Fruit fly (Drosophila melanogaster) whole organism, embryonic: Measurements from ENCODE around the gene CG14625.

Experiments used
- Abd-B ChIP-seq: fragments of 200-800 bp; sonication (Bioruptor generic); optimal IDR thresholded peaks from 2 replicates; lab custom pipeline; 2018; ENCODE audit warnings: missing biosample characterization, mild to moderate bottlenecking, missing genetic modification characterization, moderate library complexity
- CG10267 ChIP-seq: fragments of 200-800 bp; sonication (Bioruptor generic); optimal IDR thresholded peaks from 2 replicates; lab custom pipeline; 2018; ENCODE audit warnings: missing biosample characterization, mild to moderate bottlenecking, missing genetic modification characterization, moderate library complexity
- CG10366 ChIP-seq: fragments of 200-800 bp; sonication (Bioruptor generic); IDR thresholded peaks from 2 replicates; pipeline ENCODE4 v1.3.6; 2022; ENCODE audit warnings: missing biosample characterization, missing genetic modification characterization
- CG12299 ChIP-seq: fragments of 200-800 bp; sonication (Bioruptor generic); optimal IDR thresholded peaks from 2 replicates; lab custom pipeline; 2018; ENCODE audit warnings: missing biosample characterization, mild to moderate bottlenecking, missing genetic modification characterization
- CG12659 ChIP-seq: fragments of 200-800 bp; sonication (Bioruptor generic); optimal IDR thresholded peaks from 3 replicates; lab custom pipeline; 2017; ENCODE audit warnings: mild to moderate bottlenecking, missing biosample characterization, missing genetic modification reagents, missing genetic modification characterization
- CG14710 ChIP-seq: fragments of 200-800 bp; sonication (Bioruptor generic); optimal IDR thresholded peaks from 3 replicates; lab custom pipeline; 2019; ENCODE audit warnings: missing biosample characterization, mild to moderate bottlenecking, missing genetic modification characterization, moderate library complexity
- CG1529 ChIP-seq: fragments of 200-800 bp; sonication (Bioruptor generic); optimal IDR thresholded peaks from 3 replicates; lab custom pipeline; 2018; ENCODE audit warnings: missing biosample characterization, missing genetic modification characterization
- CG17912 ChIP-seq: fragments of 200-800 bp; sonication (Bioruptor generic); optimal IDR thresholded peaks from 2 replicates; lab custom pipeline; 2018; ENCODE audit warnings: missing biosample characterization, mild to moderate bottlenecking, missing genetic modification characterization
- CG1832 ChIP-seq: fragments of 200-800 bp; sonication (Bioruptor generic); optimal IDR thresholded peaks from 2 replicates; lab custom pipeline; 2017; ENCODE audit warnings: missing biosample characterization, mild to moderate bottlenecking, missing genetic modification characterization, inconsistent platforms
- CG18619 ChIP-seq: fragments of 200-800 bp; sonication (Bioruptor generic); optimal IDR thresholded peaks from 3 replicates; lab custom pipeline; 2017; ENCODE audit warnings: missing biosample characterization, mild to moderate bottlenecking, missing genetic modification characterization
- CG30403 ChIP-seq: fragments of 200-800 bp; sonication (Bioruptor generic); optimal IDR thresholded peaks from 3 replicates; lab custom pipeline; 2016; ENCODE audit warnings: missing biosample characterization, missing genetic modification characterization
- CG42726 ChIP-seq: fragments of 200-800 bp; sonication (Bioruptor generic); IDR thresholded peaks from 2 replicates; pipeline ENCODE4 v1.3.6; 2022; ENCODE audit warnings: missing biosample characterization, missing genetic modification characterization; ENCODE audit not compliant: partially characterized antibody
- CG6272 ChIP-seq: fragments of 200-800 bp; sonication (Bioruptor generic); IDR thresholded peaks from 2 replicates; pipeline ENCODE4 v1.3.6; 2022; ENCODE audit warnings: missing biosample characterization, missing genetic modification characterization
- CG6689 ChIP-seq: fragments of 200-800 bp; sonication (Bioruptor generic); IDR thresholded peaks from 2 replicates; pipeline ENCODE4 v1.3.6; 2022; ENCODE audit warnings: missing biosample characterization, missing genetic modification characterization
- CG6791 ChIP-seq: fragments of 200-800 bp; sonication (Bioruptor generic); IDR thresholded peaks from 3 replicates; pipeline ENCODE4 v1.3.6; 2022; ENCODE audit warnings: missing biosample characterization, missing genetic modification characterization; ENCODE audit not compliant: partially characterized antibody
- CG6854 ChIP-seq: fragments of 200-800 bp; sonication (Bioruptor generic); optimal IDR thresholded peaks from 3 replicates; lab custom pipeline; 2017; ENCODE audit warnings: missing biosample characterization, mild to moderate bottlenecking, missing genetic modification characterization
- CG7963 ChIP-seq: fragments of 200-800 bp; sonication (Bioruptor generic); IDR thresholded peaks from 3 replicates; pipeline ENCODE4 v1.3.6; 2022; ENCODE audit warnings: missing biosample characterization, missing genetic modification characterization; ENCODE audit not compliant: partially characterized antibody
- CG8089 ChIP-seq: fragments of 200-800 bp; sonication (Bioruptor generic); optimal IDR thresholded peaks from 3 replicates; lab custom pipeline; 2016; ENCODE audit warnings: missing biosample characterization, missing genetic modification characterization
- CG9437 ChIP-seq: fragments of 200-800 bp; sonication (Bioruptor generic); optimal IDR thresholded peaks from 2 replicates; lab custom pipeline; 2018; ENCODE audit warnings: missing biosample characterization, mild to moderate bottlenecking, missing genetic modification characterization
- CG9609 ChIP-seq: fragments of 200-800 bp; sonication (Bioruptor generic); optimal IDR thresholded peaks from 3 replicates; lab custom pipeline; 2016; ENCODE audit warnings: missing biosample characterization, missing genetic modification characterization
- ERR ChIP-seq: fragments of 200-800 bp; sonication (Bioruptor generic); optimal IDR thresholded peaks from 2 replicates; lab custom pipeline; 2016; ENCODE audit warnings: missing biosample characterization, missing genetic modification characterization
- H15 ChIP-seq: fragments of 200-800 bp; sonication (Bioruptor generic); IDR thresholded peaks from 3 replicates; pipeline ENCODE4 v1.3.6; 2022; ENCODE audit warnings: missing biosample characterization, missing genetic modification characterization
- Hey ChIP-seq: fragments of 200-800 bp; sonication (Bioruptor generic); optimal IDR thresholded peaks from 3 replicates; lab custom pipeline; 2018; ENCODE audit warnings: missing biosample characterization, mild to moderate bottlenecking, missing genetic modification characterization
- Med ChIP-seq: fragments of 200-800 bp; sonication (Bioruptor generic); peaks from one replicate; lab custom pipeline; 2016; ENCODE audit warnings: missing biosample characterization, missing genetic modification characterization, mild to moderate bottlenecking, inconsistent platforms, moderate library complexity
- Mrtf ChIP-seq: fragments of 200-800 bp; sonication (Bioruptor generic); IDR thresholded peaks from 3 replicates; pipeline ENCODE4 v1.3.6; 2022; ENCODE audit warnings: missing biosample characterization, missing genetic modification characterization
- Optix ChIP-seq: fragments of 200-800 bp; sonication (Bioruptor generic); IDR thresholded peaks from 3 replicates; pipeline ENCODE4 v1.3.6; 2022; ENCODE audit warnings: missing biosample characterization, missing genetic modification characterization
- Poxn ChIP-seq: fragments of 200-800 bp; sonication (Bioruptor generic); IDR thresholded peaks from 2 replicates; pipeline ENCODE4 v1.3.6; 2022; ENCODE audit warnings: missing biosample characterization, missing genetic modification characterization
- Rx ChIP-seq: fragments of 200-800 bp; sonication (Bioruptor generic); IDR thresholded peaks from 2 replicates; pipeline ENCODE4 v1.3.6; 2022; ENCODE audit warnings: missing biosample characterization, missing genetic modification characterization
- Sin3A ChIP-seq: fragments of >200 bp; optimal IDR thresholded peaks from 2 replicates; lab custom pipeline; 2018
- Sox100B ChIP-seq: fragments of 200-800 bp; sonication (Bioruptor generic); optimal IDR thresholded peaks from 3 replicates; lab custom pipeline; 2018; ENCODE audit warnings: missing biosample characterization, mild to moderate bottlenecking, missing genetic modification characterization
- Sox102F ChIP-seq: fragments of 200-800 bp; sonication (Bioruptor generic); optimal IDR thresholded peaks from 2 replicates; lab custom pipeline; 2018; ENCODE audit warnings: missing biosample characterization, mild to moderate bottlenecking, missing genetic modification characterization, moderate library complexity
- Spps ChIP-seq: fragments of 200-800 bp; sonication (Bioruptor generic); optimal IDR thresholded peaks from 2 replicates; lab custom pipeline; 2018; ENCODE audit warnings: missing biosample characterization, mild to moderate bottlenecking, missing genetic modification characterization
- Sry-β ChIP-seq: fragments of 200-800 bp; sonication (Bioruptor generic); optimal IDR thresholded peaks from 2 replicates; lab custom pipeline; 2018; ENCODE audit warnings: missing biosample characterization, mild to moderate bottlenecking, missing genetic modification characterization, moderate library complexity
- Tbp ChIP-seq: fragments of >200 bp; optimal IDR thresholded peaks from 2 replicates; lab custom pipeline; 2018; ENCODE audit warnings: missing biosample characterization, missing genetic modification characterization
- ap ChIP-seq: fragments of 200-800 bp; sonication (Bioruptor generic); IDR thresholded peaks from 2 replicates; pipeline ENCODE4 v1.3.6; 2022; ENCODE audit warnings: missing biosample characterization, missing genetic modification characterization
- bbx ChIP-seq: fragments of 200-800 bp; sonication (Bioruptor generic); IDR thresholded peaks from 2 replicates; pipeline ENCODE4 v1.3.6; 2022; ENCODE audit warnings: missing biosample characterization, missing genetic modification characterization; ENCODE audit not compliant: partially characterized antibody
- bcd ChIP-seq: fragments of 200-800 bp; sonication (Bioruptor generic); optimal IDR thresholded peaks from 2 replicates; lab custom pipeline; 2017; ENCODE audit warnings: missing biosample characterization, mild to moderate bottlenecking, missing genetic modification characterization
- br ChIP-seq: fragments of >200 bp; optimal IDR thresholded peaks from 2 replicates; lab custom pipeline; 2017
- chif ChIP-seq, 2 experiments: fragments of 200-800 bp; sonication (Bioruptor generic); optimal IDR thresholded peaks; 3 replicates each; lab custom pipeline; 2016; ENCODE audit warnings: missing biosample characterization in 2 of 2, missing genetic modification characterization in 2 of 2
- dan ChIP-seq: fragments of 200-800 bp; sonication (Bioruptor generic); IDR thresholded peaks from 2 replicates; pipeline ENCODE4 v1.3.6; 2022; ENCODE audit warnings: missing biosample characterization, missing genetic modification characterization
- dimm ChIP-seq: fragments of 200-800 bp; sonication (Bioruptor generic); IDR thresholded peaks from 2 replicates; pipeline ENCODE4 v1.3.6; 2022; ENCODE audit warnings: missing biosample characterization, missing genetic modification characterization
- fru ChIP-seq: fragments of >200 bp; optimal IDR thresholded peaks from 2 replicates; lab custom pipeline; 2017
- gce ChIP-seq: fragments of 200-800 bp; sonication (Bioruptor generic); IDR thresholded peaks from 3 replicates; pipeline ENCODE4 v1.3.6; 2022; ENCODE audit warnings: missing biosample characterization, missing genetic modification characterization
- gsb ChIP-seq: fragments of 200-800 bp; sonication (Bioruptor generic); IDR thresholded peaks from 2 replicates; pipeline ENCODE4 v1.3.6; 2022; ENCODE audit warnings: missing biosample characterization, missing genetic modification characterization
- ind ChIP-seq: fragments of 200-800 bp; sonication (Bioruptor generic); optimal IDR thresholded peaks from 3 replicates; lab custom pipeline; 2016; ENCODE audit warnings: missing biosample characterization, missing genetic modification characterization
- klu ChIP-seq: fragments of 200-800 bp; sonication (Bioruptor generic); IDR thresholded peaks from 2 replicates; pipeline ENCODE4 v1.3.6; 2022; ENCODE audit warnings: missing biosample characterization, missing genetic modification characterization
- kni ChIP-seq: fragments of 200-800 bp; sonication (Bioruptor generic); optimal IDR thresholded peaks from 3 replicates; lab custom pipeline; 2017; ENCODE audit warnings: mild to moderate bottlenecking, missing biosample characterization, missing genetic modification reagents, missing genetic modification characterization
- lbe ChIP-seq: fragments of 200-800 bp; sonication (Bioruptor generic); optimal IDR thresholded peaks from 2 replicates; lab custom pipeline; 2016; ENCODE audit warnings: missing biosample characterization, mild to moderate bottlenecking, missing genetic modification characterization
- pum ChIP-seq: fragments of 200-800 bp; sonication (Bioruptor generic); optimal IDR thresholded peaks from 2 replicates; lab custom pipeline; 2016; ENCODE audit warnings: missing biosample characterization, missing genetic modification characterization
- shn ChIP-seq: fragments of 200-800 bp; sonication (Bioruptor generic); optimal IDR thresholded peaks from 3 replicates; lab custom pipeline; 2016; ENCODE audit warnings: missing biosample characterization, missing genetic modification characterization
- slou ChIP-seq: fragments of 200-800 bp; sonication (Bioruptor generic); optimal IDR thresholded peaks from 3 replicates; lab custom pipeline; 2016; ENCODE audit warnings: missing biosample characterization, missing genetic modification characterization
- trem ChIP-seq: fragments of 200-800 bp; optimal IDR thresholded peaks from 3 replicates; lab custom pipeline; 2019; ENCODE audit warnings: missing biosample characterization, mild to moderate bottlenecking, missing genetic modification characterization, moderate library complexity
- ttk ChIP-seq: fragments of 200-800 bp; sonication (Bioruptor generic); IDR thresholded peaks from 2 replicates; pipeline ENCODE4 v2.1.2; 2022; ENCODE audit warnings: missing biosample characterization, missing genetic modification characterization

Gene CG14625

dm6 chrX:1171018-1171417 lies 28.3 kb upstream of the CG14625 start (continued):
- no peak for TF ChIP-seq Rx
- peak; percentile 42 for TF ChIP-seq CG18619 (GFP tag; lab: Kevin White, UChicago)
- no peak for TF ChIP-seq bbx (GFP tag; lab: Robert Waterston, UW)
- no peak for TF ChIP-seq CG14710 (tag; lab: Kevin White, UChicago)
- TF ChIP-seq CG10366, result no peak
- TF ChIP-seq ttk (GFP tag; lab: Robert Waterston, UW), result no peak
- no peak for TF ChIP-seq pum (GFP tag; lab: Kevin White, UChicago)
- TF ChIP-seq gsb (GFP tag; lab: Robert Waterston, UW), result 0 out of 2 replicates have a peak, but pooled peaks have one; percentile 11
- no peak for TF ChIP-seq shn
- no peak for TF ChIP-seq CG6272 (GFP tag; lab: Robert Waterston, UW)
- TF ChIP-seq Hey, result no peak
- peak; percentile 45 for TF ChIP-seq lbe (GFP tag; lab: Kevin White, UChicago)
- TF ChIP-seq CG12659, result peak; percentile 56
- TF ChIP-seq CG8089, result no peak
- no peak for TF ChIP-seq CG7963
- peak; percentile 43 for TF ChIP-seq bcd (GFP tag; lab: Kevin White, UChicago)
- no peak for TF ChIP-seq klu (GFP tag; lab: Robert Waterston, UW)
- no peak for TF ChIP-seq CG17912 (GFP tag; lab: Kevin White, UChicago)
- TF ChIP-seq ERR (GFP tag; lab: Kevin White, UChicago), result no peak
- no peak for TF ChIP-seq Optix (GFP tag; lab: Robert Waterston, UW)
- peak; percentile 35 for TF ChIP-seq CG9437 (GFP tag; lab: Kevin White, UChicago)
- TF ChIP-seq fru (lab: Kevin White, UChicago), result no peak
- TF ChIP-seq CG6689 (GFP tag; lab: Robert Waterston, UW), result 0 out of 2 replicates have a peak, but pooled peaks have one; percentile 9
- TF ChIP-seq dan (GFP tag; lab: Robert Waterston, UW), result no peak
- no peak for TF ChIP-seq Sin3A (lab: Kevin White, UChicago)
- peak; percentile 14 for TF ChIP-seq CG6854 (GFP tag; lab: Kevin White, UChicago)
- TF ChIP-seq dimm (GFP tag; lab: Robert Waterston, UW), result no peak
- no peak for TF ChIP-seq Spps (tag; lab: Kevin White, UChicago)
- no peak for TF ChIP-seq CG1832 (GFP tag; lab: Kevin White, UChicago)
- peak; percentile 33 for TF ChIP-seq Sox102F (GFP tag; lab: Kevin White, UChicago)
- TF ChIP-seq ind (GFP tag; lab: Kevin White, UChicago), result peak; percentile 41
- TF ChIP-seq CG1529 (GFP tag; lab: Kevin White, UChicago), result no peak
- TF ChIP-seq Med (GFP tag; lab: Kevin White, UChicago), result peak; percentile 84
- TF ChIP-seq trem (tag; lab: Kevin White, UChicago), result no peak
- peak; percentile 46; the same call in 1 of the 3 replicates for TF ChIP-seq H15
- TF ChIP-seq br (lab: Kevin White, UChicago), result no peak
- no peak for TF ChIP-seq gce (GFP tag; lab: Robert Waterston, UW)
- peak; percentile 8 for TF ChIP-seq CG10267 (tag; lab: Kevin White, UChicago)
- no peak for TF ChIP-seq Poxn (GFP tag; lab: Robert Waterston, UW)
- TF ChIP-seq kni (GFP tag; lab: Kevin White, UChicago), result no peak
- TF ChIP-seq Tbp (GFP tag; lab: Kevin White, UChicago), result no peak
- peak in 1 of 2 experiments; percentile 22 for TF ChIP-seq chif (GFP tag; optimal IDR thresholded peaks at IDR 0.05; lab: Kevin White, UChicago)
- no peak for TF ChIP-seq ap (GFP tag; lab: Robert Waterston, UW)
- TF ChIP-seq Sry-β, result no peak
- TF ChIP-seq CG9609 (GFP tag; lab: Kevin White, UChicago), result no peak
- no peak for TF ChIP-seq CG42726 (GFP tag; lab: Robert Waterston, UW)
- no peak for TF ChIP-seq slou (GFP tag; lab: Kevin White, UChicago)
- TF ChIP-seq Abd-B (GFP tag; lab: Kevin White, UChicago), result no peak
- no peak for TF ChIP-seq CG12299 (tag; lab: Kevin White, UChicago)
- TF ChIP-seq Sox100B (GFP tag; lab: Kevin White, UChicago), result peak; percentile 49
- no peak for TF ChIP-seq CG6791 (GFP tag; lab: Robert Waterston, UW)
- TF ChIP-seq Mrtf (GFP tag; lab: Robert Waterston, UW), result no peak
- TF ChIP-seq CG30403 (GFP tag; lab: Kevin White, UChicago), result peak; percentile 70
